Fruit fly (Drosophila melanogaster) Kc167 (cell line): ENCODE data around the gene CG8997.

ENCODE experiments used
- Myc ChIP-seq: fragments of >200 bp; optimal IDR thresholded peaks from 2 replicates; lab custom pipeline; 2017; ENCODE audit warnings: missing external identifiers
- Sin3A ChIP-seq: fragments of >200 bp; optimal IDR thresholded peaks from 2 replicates; lab custom pipeline; 2018; ENCODE audit warnings: missing external identifiers
- h ChIP-seq: fragments of >200 bp; optimal IDR thresholded peaks from 3 replicates; lab custom pipeline; 2018; ENCODE audit warnings: missing external identifiers

DNA sequence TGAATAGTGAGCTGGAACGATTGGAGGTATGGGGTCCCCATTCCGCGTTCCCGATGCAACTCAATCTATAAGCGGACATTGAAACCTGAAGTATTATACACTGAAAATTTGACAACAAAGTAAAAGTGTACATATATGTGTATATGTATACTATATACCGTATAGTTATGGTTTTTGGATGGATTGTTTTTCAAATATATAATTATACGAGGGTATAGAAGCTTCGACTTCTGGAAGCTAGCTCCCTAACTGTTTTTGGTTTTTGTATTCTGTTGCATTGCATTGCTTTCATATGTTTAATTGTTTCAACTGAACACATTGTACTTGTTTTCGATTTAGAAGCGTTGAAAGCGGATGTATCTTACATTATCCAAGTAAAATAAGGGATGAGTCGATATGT, 32.0 kb downstream of the CG8997 start, which contains the start of gene CG16888:
- TF ChIP-seq h (lab: Kevin White, UChicago) (no peak), Sin3A (lab: Kevin White, UChicago) (no peak), Myc (lab: Kevin White, UChicago) (no peak)
